Worm (Caenorhabditis elegans) whole organism, late embryonic: ENCODE data around the gene C43H6.6.

Source experiments
- F13H6.1 ChIP-seq: sonication (generic microtip); optimal IDR thresholded peaks from 2 replicates; lab custom pipeline; 2016; ENCODE audit warnings: missing genetic modification characterization, missing compliant biosample characterization
- ceh-14 ChIP-seq: sonication (generic microtip); optimal IDR thresholded peaks from 2 replicates; lab custom pipeline; 2016; ENCODE audit warnings: missing genotype, missing genetic modification characterization, missing compliant biosample characterization
- ceh-19 ChIP-seq: fragments of 200-800 bp; sonication (Bioruptor generic); optimal IDR thresholded peaks from 2 replicates; lab custom pipeline; 2018; ENCODE audit warnings: mild to moderate bottlenecking, missing genetic modification characterization, missing compliant biosample characterization
- pat-9 ChIP-seq: fragments of 200-800 bp; sonication (Bioruptor generic); optimal IDR thresholded peaks from 2 replicates; lab custom pipeline; 2018; ENCODE audit warnings: mild to moderate bottlenecking, missing genetic modification characterization, moderate library complexity, missing compliant biosample characterization
- ttx-3 ChIP-seq: sonication (generic microtip); optimal IDR thresholded peaks from 2 replicates; lab custom pipeline; 2016; ENCODE audit warnings: missing genetic modification reagents, missing genetic modification characterization, missing compliant biosample characterization
- zip-5 ChIP-seq: sonication (generic microtip); optimal IDR thresholded peaks from 2 replicates; lab custom pipeline; 2016; ENCODE audit warnings: missing genetic modification characterization, missing compliant biosample characterization

- TF ChIP-seq ceh-14 (tag; lab: Kevin White, UChicago) (no peak), ceh-19 (GFP tag; lab: Kevin White, UChicago) (no peak), zip-5 (no peak), ttx-3 (no peak), pat-9 (no peak), F13H6.1 (tag; lab: Kevin White, UChicago) (no peak)
Measured at ce11 chrX:2419777-2420176, 24.7 kb downstream of the C43H6.6 start, which contains the start of gene glr-7.
